Fruit fly (Drosophila melanogaster) whole organism, embryonic: ENCODE measurements around the gene CG31278.

ENCODE experiments used
- CG10959 ChIP-seq: fragments of 200-800 bp; sonication (Bioruptor generic); IDR thresholded peaks from 2 replicates; pipeline ENCODE4 v1.3.6; 2022; ENCODE audit warnings: missing biosample characterization, missing genetic modification characterization
- CG11504 ChIP-seq: fragments of 200-800 bp; sonication (Bioruptor generic); optimal IDR thresholded peaks from 3 replicates; lab custom pipeline; 2019; ENCODE audit warnings: missing biosample characterization, mild to moderate bottlenecking, missing genetic modification characterization, moderate library complexity
- CG12071 ChIP-seq: fragments of 200-800 bp; sonication (Bioruptor generic); optimal IDR thresholded peaks from 3 replicates; lab custom pipeline; 2018; ENCODE audit warnings: missing biosample characterization, mild to moderate bottlenecking, missing genetic modification characterization
- CG12104 ChIP-seq: fragments of 200-800 bp; sonication (Bioruptor generic); optimal IDR thresholded peaks from 3 replicates; lab custom pipeline; 2016; ENCODE audit warnings: missing biosample characterization, missing genetic modification characterization
- CG12299 ChIP-seq: fragments of 200-800 bp; sonication (Bioruptor generic); optimal IDR thresholded peaks from 2 replicates; lab custom pipeline; 2018; ENCODE audit warnings: missing biosample characterization, mild to moderate bottlenecking, missing genetic modification characterization
- CG13894 ChIP-seq: fragments of 200-800 bp; sonication (Bioruptor generic); optimal IDR thresholded peaks from 3 replicates; lab custom pipeline; 2018; ENCODE audit warnings: missing biosample characterization, mild to moderate bottlenecking, missing genetic modification characterization, moderate library complexity
- CG14860 ChIP-seq: fragments of 200-800 bp; sonication (Bioruptor generic); IDR thresholded peaks from 3 replicates; pipeline ENCODE4 v1.3.6; 2022; ENCODE audit warnings: missing biosample characterization, missing genetic modification characterization; ENCODE audit not compliant: partially characterized antibody
- CG15073 ChIP-seq: fragments of 200-800 bp; sonication (Bioruptor generic); optimal IDR thresholded peaks from 2 replicates; lab custom pipeline; 2016; ENCODE audit warnings: missing biosample characterization, missing genetic modification characterization
- CG15601 ChIP-seq: fragments of 200-800 bp; sonication (Bioruptor generic); optimal IDR thresholded peaks from 3 replicates; lab custom pipeline; 2019; ENCODE audit warnings: missing biosample characterization, mild to moderate bottlenecking, missing genetic modification characterization, moderate library complexity
- CG1603 ChIP-seq: fragments of 200-800 bp; sonication (Bioruptor generic); optimal IDR thresholded peaks from 2 replicates; lab custom pipeline; 2019; ENCODE audit warnings: missing biosample characterization, mild to moderate bottlenecking, missing genetic modification characterization, moderate library complexity
- CG16779 ChIP-seq: fragments of 200-800 bp; sonication (Bioruptor generic); IDR thresholded peaks from 2 replicates; pipeline ENCODE4 v1.3.6; 2022; ENCODE audit warnings: missing biosample characterization, missing genetic modification characterization
- CG17568 ChIP-seq: fragments of 200-800 bp; sonication (Bioruptor generic); optimal IDR thresholded peaks from 2 replicates; lab custom pipeline; 2018; ENCODE audit warnings: missing biosample characterization, mild to moderate bottlenecking, missing genetic modification characterization, moderate library complexity
- CG18599 ChIP-seq: fragments of 200-800 bp; sonication (Bioruptor generic); optimal IDR thresholded peaks from 3 replicates; lab custom pipeline; 2017; ENCODE audit warnings: missing biosample characterization, missing genetic modification characterization, mild to moderate bottlenecking, moderate library complexity, missing genetic modification reagents
- CG2120 ChIP-seq: fragments of 200-800 bp; sonication (Bioruptor generic); optimal IDR thresholded peaks from 3 replicates; lab custom pipeline; 2016; ENCODE audit warnings: missing biosample characterization, missing genetic modification characterization
- CG32767 ChIP-seq: fragments of 200-800 bp; sonication (Bioruptor generic); IDR thresholded peaks from 2 replicates; pipeline ENCODE4 v1.3.6; 2022; ENCODE audit warnings: missing biosample characterization, missing genetic modification characterization
- CG6689 ChIP-seq: fragments of 200-800 bp; sonication (Bioruptor generic); IDR thresholded peaks from 2 replicates; pipeline ENCODE4 v1.3.6; 2022; ENCODE audit warnings: missing biosample characterization, missing genetic modification characterization
- CG7745 ChIP-seq: fragments of 200-800 bp; sonication (Bioruptor generic); optimal IDR thresholded peaks from 2 replicates; lab custom pipeline; 2018; ENCODE audit warnings: missing biosample characterization, mild to moderate bottlenecking, missing genetic modification characterization, moderate library complexity
- CG8388 ChIP-seq: fragments of 200-800 bp; sonication (Bioruptor generic); optimal IDR thresholded peaks from 2 replicates; lab custom pipeline; 2019; ENCODE audit warnings: missing biosample characterization, mild to moderate bottlenecking, missing genetic modification characterization, moderate library complexity
- CG9797 ChIP-seq: fragments of 200-800 bp; sonication (Bioruptor generic); optimal IDR thresholded peaks from 3 replicates; lab custom pipeline; 2018; ENCODE audit warnings: missing biosample characterization, mild to moderate bottlenecking, missing genetic modification characterization
- D19A ChIP-seq: fragments of 200-800 bp; optimal IDR thresholded peaks from 3 replicates; lab custom pipeline; 2019; ENCODE audit warnings: missing biosample characterization, mild to moderate bottlenecking, missing genetic modification characterization, moderate library complexity
- Dp ChIP-seq: fragments of 200-800 bp; sonication (Bioruptor generic); optimal IDR thresholded peaks from 2 replicates; lab custom pipeline; 2018; ENCODE audit warnings: missing biosample characterization, mild to moderate bottlenecking, missing genetic modification characterization, moderate library complexity
- GATAe ChIP-seq: fragments of 200-800 bp; sonication (Bioruptor generic); conservative IDR thresholded peaks from 2 replicates; pipeline ENCODE4 v1.3.6; 2022; ENCODE audit warnings: missing biosample characterization, missing genetic modification characterization
- Hey ChIP-seq: fragments of 200-800 bp; sonication (Bioruptor generic); optimal IDR thresholded peaks from 3 replicates; lab custom pipeline; 2018; ENCODE audit warnings: missing biosample characterization, mild to moderate bottlenecking, missing genetic modification characterization
- Hmr ChIP-seq: fragments of 200-800 bp; sonication (Bioruptor generic); optimal IDR thresholded peaks from 3 replicates; lab custom pipeline; 2017; ENCODE audit warnings: mild to moderate bottlenecking, missing biosample characterization, missing genetic modification reagents, missing genetic modification characterization
- Hr51 ChIP-seq, 2 experiments: fragments of 200-800 bp; sonication (Bioruptor generic); optimal IDR thresholded peaks; 2 replicates in 1 of 2; 3 replicates in 1 of 2; lab custom pipeline; 2016 to 2018; ENCODE audit warnings: missing biosample characterization in 2 of 2, missing genetic modification characterization in 2 of 2, mild to moderate bottlenecking in 1 of 2, moderate library complexity in 1 of 2
- Hsf ChIP-seq: fragments of 200-800 bp; sonication (Bioruptor generic); optimal IDR thresholded peaks from 3 replicates; lab custom pipeline; 2016; ENCODE audit warnings: missing biosample characterization, missing genetic modification characterization
- MBD-R2 ChIP-seq: fragments of 200-800 bp; sonication (Bioruptor generic); IDR thresholded peaks from 2 replicates; pipeline ENCODE4 v1.3.6; 2022; ENCODE audit warnings: missing biosample characterization, missing genetic modification characterization
- Meics ChIP-seq: fragments of 200-800 bp; sonication (Bioruptor generic); optimal IDR thresholded peaks from 2 replicates; lab custom pipeline; 2017; ENCODE audit warnings: missing biosample characterization, mild to moderate bottlenecking, missing genetic modification characterization
- Optix ChIP-seq: fragments of 200-800 bp; sonication (Bioruptor generic); IDR thresholded peaks from 3 replicates; pipeline ENCODE4 v1.3.6; 2022; ENCODE audit warnings: missing biosample characterization, missing genetic modification characterization
- Ravus ChIP-seq: fragments of 200-800 bp; sonication (Bioruptor generic); IDR thresholded peaks from 2 replicates; pipeline ENCODE4 v1.3.6; 2022; ENCODE audit warnings: missing biosample characterization, missing genetic modification characterization
- ap ChIP-seq: fragments of 200-800 bp; sonication (Bioruptor generic); IDR thresholded peaks from 2 replicates; pipeline ENCODE4 v1.3.6; 2022; ENCODE audit warnings: missing biosample characterization, missing genetic modification characterization
- ash1 ChIP-seq: fragments of 200-800 bp; sonication (Bioruptor generic); optimal IDR thresholded peaks from 2 replicates; lab custom pipeline; 2018; ENCODE audit warnings: missing biosample characterization, mild to moderate bottlenecking, missing genetic modification characterization
- az2 ChIP-seq: fragments of 200-800 bp; sonication (Bioruptor generic); optimal IDR thresholded peaks from 3 replicates; lab custom pipeline; 2016; ENCODE audit warnings: missing biosample characterization, missing genetic modification characterization
- bigmax ChIP-seq: fragments of 200-800 bp; sonication (Bioruptor generic); optimal IDR thresholded peaks from 2 replicates; lab custom pipeline; 2018; ENCODE audit warnings: missing biosample characterization, mild to moderate bottlenecking, missing genetic modification characterization
- chinmo ChIP-seq: fragments of 200-800 bp; sonication (Bioruptor generic); IDR thresholded peaks from 4 replicates; pipeline ENCODE4 v1.3.6; 2022; ENCODE audit warnings: missing biosample characterization, missing genetic modification characterization; ENCODE audit not compliant: partially characterized antibody
- dysf ChIP-seq: fragments of 200-800 bp; sonication (Bioruptor generic); IDR thresholded peaks from 3 replicates; pipeline ENCODE4 v1.3.6; 2022; ENCODE audit warnings: missing biosample characterization, missing genetic modification characterization
- eve ChIP-seq, 2 experiments: fragments of >200 bp; optimal IDR thresholded peaks; 2 replicates each; lab custom pipeline; 2017; ENCODE audit warnings: missing biosample characterization in 2 of 2, missing genetic modification characterization in 2 of 2
- fu2 ChIP-seq: fragments of 200-800 bp; sonication (Bioruptor generic); optimal IDR thresholded peaks from 2 replicates; lab custom pipeline; 2016; ENCODE audit warnings: missing biosample characterization, missing genetic modification characterization
- grn ChIP-seq: fragments of 200-800 bp; sonication (Bioruptor generic); optimal IDR thresholded peaks from 3 replicates; lab custom pipeline; 2017; ENCODE audit warnings: missing biosample characterization, missing genetic modification characterization
- hth ChIP-seq: fragments of >200 bp; optimal IDR thresholded peaks from 2 replicates; lab custom pipeline; 2017; ENCODE audit warnings: inconsistent platforms
- mirr ChIP-seq: fragments of 200-800 bp; sonication (Bioruptor generic); optimal IDR thresholded peaks from 3 replicates; lab custom pipeline; 2018; ENCODE audit warnings: missing biosample characterization, mild to moderate bottlenecking, missing genetic modification characterization
- nerfin-2 ChIP-seq: fragments of 200-800 bp; sonication (Bioruptor generic); IDR thresholded peaks from 2 replicates; pipeline ENCODE4 v1.3.6; 2022; ENCODE audit warnings: missing biosample characterization, missing genetic modification characterization; ENCODE audit not compliant: partially characterized antibody
- ranshi ChIP-seq: fragments of 200-800 bp; sonication (Bioruptor generic); IDR thresholded peaks from 2 replicates; pipeline ENCODE4 v1.3.6; 2022; ENCODE audit warnings: missing biosample characterization, missing genetic modification characterization
- seq ChIP-seq: fragments of 200-800 bp; sonication (Bioruptor generic); IDR thresholded peaks from 2 replicates; pipeline ENCODE4 v1.3.6; 2022; ENCODE audit warnings: missing biosample characterization, missing genetic modification characterization
- shn ChIP-seq: fragments of 200-800 bp; sonication (Bioruptor generic); optimal IDR thresholded peaks from 3 replicates; lab custom pipeline; 2016; ENCODE audit warnings: missing biosample characterization, missing genetic modification characterization
- ssp ChIP-seq: fragments of 200-800 bp; sonication (Bioruptor generic); IDR thresholded peaks from 2 replicates; pipeline ENCODE4 v1.3.6; 2022; ENCODE audit warnings: missing biosample characterization, missing genetic modification characterization
- sug ChIP-seq: fragments of 200-800 bp; optimal IDR thresholded peaks from 2 replicates; lab custom pipeline; 2019; ENCODE audit warnings: missing biosample characterization, mild to moderate bottlenecking, missing genetic modification characterization, moderate library complexity
- trh ChIP-seq: fragments of 200-800 bp; sonication (Bioruptor generic); optimal IDR thresholded peaks from 2 replicates; lab custom pipeline; 2016; ENCODE audit warnings: missing biosample characterization, missing genetic modification characterization
- unc-4 ChIP-seq: fragments of 200-800 bp; sonication (Bioruptor generic); IDR thresholded peaks from 2 replicates; pipeline ENCODE4 v1.3.6; 2022; ENCODE audit warnings: missing biosample characterization, missing genetic modification characterization; ENCODE audit not compliant: partially characterized antibody
- vfl ChIP-seq: fragments of 200-800 bp; sonication (Bioruptor generic); optimal IDR thresholded peaks from 2 replicates; lab custom pipeline; 2016; ENCODE audit warnings: missing biosample characterization, missing genetic modification characterization
- zfh2 ChIP-seq: fragments of 200-800 bp; sonication (Bioruptor generic); optimal IDR thresholded peaks from 2 replicates; lab custom pipeline; 2016; ENCODE audit warnings: missing biosample characterization, missing genetic modification characterization

The CG31278 gene

dm6 chr3R:10688835-10689234 is 19.3 kb downstream of the CG31278 start (continued):
- TF ChIP-seq Ravus (no peak), CG6689 (peak; percentile 59), CG32767 (GFP tag; lab: Robert Waterston, UW) (no peak), CG16779 (GFP tag; lab: Robert Waterston, UW) (no peak), CG12104 (GFP tag; lab: Kevin White, UChicago) (no peak), Hey (tag; lab: Kevin White, UChicago) (no peak), MBD-R2 (peak; percentile 40; the same call in 1 of the 2 replicates), CG1603 (no peak), ap (GFP tag; lab: Robert Waterston, UW) (no peak), CG13894 (tag; lab: Kevin White, UChicago) (peak; percentile 40), eve (GFP tag; optimal IDR thresholded peaks at IDR 0.05; lab: Kevin White, UChicago) (no peak), az2 (GFP tag; lab: Kevin White, UChicago) (peak; percentile 10), CG15601 (tag; lab: Kevin White, UChicago) (no peak), mirr (GFP tag; lab: Kevin White, UChicago) (no peak), chinmo (GFP tag; lab: Robert Waterston, UW) (no peak), CG7745 (tag; lab: Kevin White, UChicago) (no peak), CG12071 (peak; percentile 10), hth (no peak), CG18599 (GFP tag; lab: Kevin White, UChicago) (peak; percentile 58), CG12299 (tag; lab: Kevin White, UChicago) (peak; percentile 19), nerfin-2 (GFP tag; lab: Robert Waterston, UW) (no peak), Optix (GFP tag; lab: Robert Waterston, UW) (no peak), dysf (GFP tag; lab: Robert Waterston, UW) (peak; percentile 80), Dp (GFP tag; lab: Kevin White, UChicago) (no peak), CG9797 (GFP tag; lab: Kevin White, UChicago) (no peak), CG17568 (GFP tag; lab: Kevin White, UChicago) (no peak), CG10959 (no peak), vfl (GFP tag; lab: Kevin White, UChicago) (no peak), ssp (GFP tag; lab: Robert Waterston, UW) (peak; percentile 29; the same call in 1 of the 2 replicates), unc-4 (no peak), trh (GFP tag; lab: Kevin White, UChicago) (no peak), ash1 (GFP tag; lab: Kevin White, UChicago) (no peak), sug (tag; lab: Kevin White, UChicago) (peak; percentile 4), grn (GFP tag; lab: Kevin White, UChicago) (no peak), CG14860 (GFP tag; lab: Robert Waterston, UW) (no peak), zfh2 (GFP tag; lab: Kevin White, UChicago) (no peak), Hr51 (GFP tag; optimal IDR thresholded peaks at IDR 0.05; lab: Kevin White, UChicago) (peak in 1 of 2 experiments; percentile 30), CG11504 (tag; lab: Kevin White, UChicago) (peak; percentile 58), D19A (peak; percentile 21), seq (GFP tag; lab: Robert Waterston, UW) (no peak), bigmax (GFP tag; lab: Kevin White, UChicago) (no peak), fu2 (no peak), Hmr (GFP tag; lab: Kevin White, UChicago) (peak; percentile 48), CG8388 (GFP tag; lab: Kevin White, UChicago) (no peak), Meics (GFP tag; lab: Kevin White, UChicago) (peak; percentile 72), shn (GFP tag; lab: Kevin White, UChicago) (no peak), CG2120 (GFP tag; lab: Kevin White, UChicago) (peak; percentile 79), GATAe (GFP tag; lab: Robert Waterston, UW) (0 out of 2 replicates have a peak, but pooled peaks have one; percentile 18), CG15073 (GFP tag; lab: Kevin White, UChicago) (no peak), Hsf (peak; percentile 15), ranshi (GFP tag; lab: Robert Waterston, UW) (peak; percentile 59)
